Worm (Caenorhabditis elegans) whole organism, late embryonic: ENCODE data around the gene srh-98.

Experiments
- C38D4.7 ChIP-seq: fragments of 200-800 bp; sonication (Bioruptor generic); optimal IDR thresholded peaks from 2 replicates; lab custom pipeline; 2018; ENCODE audit warnings: mild to moderate bottlenecking, missing genetic modification characterization, moderate library complexity, missing compliant biosample characterization
- F13H6.1 ChIP-seq: sonication (generic microtip); optimal IDR thresholded peaks from 2 replicates; lab custom pipeline; 2016; ENCODE audit warnings: missing genetic modification characterization, missing compliant biosample characterization
- K09A11.1 ChIP-seq: sonication (generic microtip); optimal IDR thresholded peaks from 2 replicates; lab custom pipeline; 2017; ENCODE audit warnings: antibody characterized with exemption, mild to moderate bottlenecking, missing genetic modification characterization, missing compliant biosample characterization; ENCODE audit not compliant: insufficient read depth
- Y22D7AL.16 ChIP-seq: sonication (generic microtip); optimal IDR thresholded peaks from 2 replicates; lab custom pipeline; 2016; ENCODE audit warnings: missing genetic modification characterization, missing compliant biosample characterization
- ahr-1 ChIP-seq: sonication (generic microtip); optimal IDR thresholded peaks from 2 replicates; lab custom pipeline; 2016; ENCODE audit warnings: missing genetic modification characterization, missing compliant biosample characterization
- ceh-14 ChIP-seq: sonication (generic microtip); optimal IDR thresholded peaks from 2 replicates; lab custom pipeline; 2016; ENCODE audit warnings: missing genotype, missing genetic modification characterization, missing compliant biosample characterization
- ceh-19 ChIP-seq: fragments of 200-800 bp; sonication (Bioruptor generic); optimal IDR thresholded peaks from 2 replicates; lab custom pipeline; 2018; ENCODE audit warnings: mild to moderate bottlenecking, missing genetic modification characterization, missing compliant biosample characterization
- ceh-22 ChIP-seq: sonication (generic microtip); optimal IDR thresholded peaks from 2 replicates; lab custom pipeline; 2017; ENCODE audit warnings: missing biosample characterization, missing genetic modification characterization
- ceh-30 ChIP-seq: fragments of 150-350 bp; optimal IDR thresholded peaks from 2 replicates; lab custom pipeline; 2014; ENCODE audit warnings: missing biosample characterization, missing genetic modification characterization
- ceh-31 ChIP-seq: sonication (generic microtip); optimal IDR thresholded peaks from 2 replicates; lab custom pipeline; 2016; ENCODE audit warnings: missing genetic modification characterization, missing compliant biosample characterization
- ceh-45 ChIP-seq: fragments of 200-800 bp; sonication (Bioruptor generic); IDR thresholded peaks from 2 replicates; pipeline ENCODE4 v1.3.6; 2022; ENCODE audit warnings: missing genetic modification reagents, missing genetic modification characterization, missing compliant biosample characterization
- ceh-48 ChIP-seq: sonication (generic microtip); optimal IDR thresholded peaks from 2 replicates; lab custom pipeline; 2016; ENCODE audit warnings: missing genetic modification characterization, inconsistent platforms, missing compliant biosample characterization
- ceh-6 ChIP-seq: fragments of 200-800 bp; sonication (Bioruptor generic); optimal IDR thresholded peaks from 2 replicates; lab custom pipeline; 2018; ENCODE audit warnings: mild to moderate bottlenecking, missing genetic modification characterization, missing compliant biosample characterization
- ets-4 ChIP-seq: sonication (generic microtip); optimal IDR thresholded peaks from 2 replicates; lab custom pipeline; 2016; ENCODE audit warnings: missing genetic modification characterization, missing compliant biosample characterization
- eyg-1 ChIP-seq: sonication (generic microtip); optimal IDR thresholded peaks from 2 replicates; lab custom pipeline; 2016; ENCODE audit warnings: missing genotype, missing genetic modification characterization, missing compliant biosample characterization
- fax-1 ChIP-seq: sonication (generic microtip); optimal IDR thresholded peaks from 2 replicates; lab custom pipeline; 2016; ENCODE audit warnings: missing genotype, missing genetic modification characterization, missing compliant biosample characterization
- hlh-13 ChIP-seq: fragments of 200-800 bp; sonication (Bioruptor generic); optimal IDR thresholded peaks from 2 replicates; lab custom pipeline; 2018; ENCODE audit warnings: mild to moderate bottlenecking, missing genetic modification characterization, missing compliant biosample characterization
- hlh-15 ChIP-seq: sonication (generic microtip); optimal IDR thresholded peaks from 2 replicates; lab custom pipeline; 2016; ENCODE audit warnings: missing genetic modification characterization, missing compliant biosample characterization
- hlh-6 ChIP-seq: sonication (generic microtip); optimal IDR thresholded peaks from 2 replicates; lab custom pipeline; 2016; ENCODE audit warnings: missing genotype, missing genetic modification characterization, missing compliant biosample characterization
- hlh-8 ChIP-seq: sonication (generic microtip); optimal IDR thresholded peaks from 2 replicates; lab custom pipeline; 2016; ENCODE audit warnings: missing genotype, missing genetic modification characterization, missing compliant biosample characterization
- lim-6 ChIP-seq: sonication (generic microtip); optimal IDR thresholded peaks from 2 replicates; lab custom pipeline; 2016; ENCODE audit warnings: missing genetic modification characterization, missing compliant biosample characterization
- madf-2 ChIP-seq: sonication (generic microtip); optimal IDR thresholded peaks from 2 replicates; lab custom pipeline; 2017; ENCODE audit warnings: missing genetic modification characterization, missing compliant biosample characterization
- mec-3 ChIP-seq: sonication (generic microtip); optimal IDR thresholded peaks from 2 replicates; lab custom pipeline; 2016; ENCODE audit warnings: borderline replicate concordance, missing genetic modification characterization, missing compliant biosample characterization
- npax-4 ChIP-seq: sonication (generic microtip); optimal IDR thresholded peaks from 2 replicates; lab custom pipeline; 2016; ENCODE audit warnings: missing genetic modification characterization, missing compliant biosample characterization
- pag-3 ChIP-seq: sonication (generic microtip); optimal IDR thresholded peaks from 2 replicates; lab custom pipeline; 2016; ENCODE audit warnings: missing compliant biosample characterization, missing genetic modification characterization, borderline replicate concordance
- pat-9 ChIP-seq: fragments of 200-800 bp; sonication (Bioruptor generic); optimal IDR thresholded peaks from 2 replicates; lab custom pipeline; 2018; ENCODE audit warnings: mild to moderate bottlenecking, missing genetic modification characterization, moderate library complexity, missing compliant biosample characterization
- pax-1 ChIP-seq: fragments of 150-350 bp; optimal IDR thresholded peaks from 2 replicates; lab custom pipeline; 2014; ENCODE audit warnings: missing biosample characterization, missing genetic modification characterization
- pha-2 ChIP-seq: sonication (generic microtip); optimal IDR thresholded peaks from 2 replicates; lab custom pipeline; 2017; ENCODE audit warnings: mild to moderate bottlenecking, missing genetic modification characterization, missing compliant biosample characterization
- pqm-1 ChIP-seq: sonication (generic microtip); optimal IDR thresholded peaks from 2 replicates; lab custom pipeline; 2016; ENCODE audit warnings: missing genetic modification characterization, missing compliant biosample characterization
- pros-1 ChIP-seq: fragments of 150-350 bp; optimal IDR thresholded peaks from 2 replicates; lab custom pipeline; 2014; ENCODE audit warnings: missing biosample characterization, missing genetic modification reagents, missing genetic modification characterization
- rnt-1 ChIP-seq: sonication (generic microtip); optimal IDR thresholded peaks from 2 replicates; lab custom pipeline; 2016; ENCODE audit warnings: missing genetic modification characterization, missing compliant biosample characterization
- sdc-2 ChIP-seq: sonication (generic microtip); optimal IDR thresholded peaks from 2 replicates; lab custom pipeline; 2016; ENCODE audit warnings: missing genotype, missing genetic modification characterization, missing compliant biosample characterization
- sox-2 ChIP-seq: fragments of 200-800 bp; sonication (Bioruptor generic); IDR thresholded peaks from 2 replicates; pipeline ENCODE4 v1.3.6; 2022; ENCODE audit warnings: missing genetic modification reagents, missing genetic modification characterization, missing compliant biosample characterization
- sox-4 ChIP-seq: sonication (generic microtip); optimal IDR thresholded peaks from 2 replicates; lab custom pipeline; 2017; ENCODE audit warnings: mild to moderate bottlenecking, missing genetic modification characterization, inconsistent platforms, missing compliant biosample characterization
- syd-9 ChIP-seq: sonication (generic microtip); optimal IDR thresholded peaks from 2 replicates; lab custom pipeline; 2016; ENCODE audit warnings: mild to moderate bottlenecking, missing genetic modification characterization, moderate library complexity, missing compliant biosample characterization
- tbx-2 ChIP-seq: sonication (generic microtip); optimal IDR thresholded peaks from 2 replicates; lab custom pipeline; 2016; ENCODE audit warnings: missing genetic modification characterization, missing compliant biosample characterization
- unc-3 ChIP-seq, 2 experiments: fragments of 200-800 bp in 1 of 2; sonication (Bioruptor generic) in 1 of 2; sonication (generic microtip) in 1 of 2; conservative IDR thresholded peaks in 1 of 2; optimal IDR thresholded peaks in 1 of 2; 2 replicates each; pipeline versions ENCODE4 v1.3.6 to Lab custom; 2016 to 2022; ENCODE audit warnings: missing compliant biosample characterization in 2 of 2, missing genetic modification characterization in 2 of 2, missing genetic modification reagents in 1 of 2
- unc-55 ChIP-seq: sonication (generic microtip); optimal IDR thresholded peaks from 2 replicates; lab custom pipeline; 2017; ENCODE audit warnings: missing biosample characterization, missing genetic modification reagents, missing genetic modification characterization
- unc-86 ChIP-seq: sonication (generic microtip); optimal IDR thresholded peaks from 2 replicates; lab custom pipeline; 2016; ENCODE audit warnings: missing genetic modification characterization, missing compliant biosample characterization
- zip-5 ChIP-seq: sonication (generic microtip); optimal IDR thresholded peaks from 2 replicates; lab custom pipeline; 2016; ENCODE audit warnings: missing genetic modification characterization, missing compliant biosample characterization
- ztf-16 ChIP-seq: sonication (generic microtip); optimal IDR thresholded peaks from 2 replicates; lab custom pipeline; 2017; ENCODE audit warnings: missing genetic modification characterization, missing compliant biosample characterization

srh-98 gene

ce11 chrV:16229439-16229838, 6.1 kb downstream of the srh-98 start:
- no peak for TF ChIP-seq unc-86 (tag; lab: Kevin White, UChicago)
- TF ChIP-seq tbx-2 (tag; lab: Kevin White, UChicago): no peak
- no peak for TF ChIP-seq madf-2 (tag; lab: Kevin White, UChicago)
- no peak for TF ChIP-seq ceh-30 (tag; lab: Kevin White, UChicago)
- TF ChIP-seq sdc-2 (tag; lab: Kevin White, UChicago): no peak
- TF ChIP-seq pha-2 (tag; lab: Kevin White, UChicago): no peak
- no peak for TF ChIP-seq pqm-1 (tag; lab: Kevin White, UChicago)
- no peak for TF ChIP-seq eyg-1
- TF ChIP-seq K09A11.1 (tag; lab: Kevin White, UChicago): no peak

- TF ChIP-seq zip-5 (tag; lab: Kevin White, UChicago) (no peak), madf-2 (tag; lab: Kevin White, UChicago) (no peak), hlh-13 (GFP tag; lab: Kevin White, UChicago) (no peak), K09A11.1 (tag; lab: Kevin White, UChicago) (no peak), mec-3 (tag; lab: Kevin White, UChicago) (no peak), sox-2 (GFP tag; lab: Robert Waterston, UW) (no peak), ceh-31 (tag; lab: Kevin White, UChicago) (no peak), ceh-19 (GFP tag; lab: Kevin White, UChicago) (no peak), pax-1 (no peak), unc-55 (no peak), lim-6 (no peak), pha-2 (tag; lab: Kevin White, UChicago) (no peak), pros-1 (no peak), ceh-14 (tag; lab: Kevin White, UChicago) (no peak), fax-1 (tag; lab: Kevin White, UChicago) (no peak), syd-9 (no peak), rnt-1 (no peak), ceh-48 (tag; lab: Kevin White, UChicago) (no peak), hlh-15 (tag; lab: Kevin White, UChicago) (no peak)
Measured at ce11 chrV:16226581-16226980, 9.0 kb downstream of the srh-98 start, which contains the start of gene F11A5.13. Gene F11A5.13 (minus strand): TSS chrV:16226681.

ce11 chrV:16225524-16226116, 9.9 kb downstream of the srh-98 start:
- TF ChIP-seq K09A11.1 (tag; lab: Kevin White, UChicago) (no peak), npax-4 (no peak), ztf-16 (tag; lab: Kevin White, UChicago) (no peak), hlh-6 (tag; lab: Kevin White, UChicago) (no peak), ceh-14 (tag; lab: Kevin White, UChicago) (no peak), unc-3 (GFP tag; conservative IDR thresholded peaks at IDR 0.05; lab: Robert Waterston, UW) (no peak), unc-3 (tag; optimal IDR thresholded peaks at IDR 0.05; lab: Kevin White, UChicago) (no peak), hlh-8 (tag; lab: Kevin White, UChicago) (no peak), Y22D7AL.16 (tag; lab: Kevin White, UChicago) (no peak), sox-2 (GFP tag; lab: Robert Waterston, UW) (no peak), syd-9 (no peak), rnt-1 (no peak)
- TF ChIP-seq, all 69 proteins: peak for 0

ce11 chrV:16224027-16224426, 11.5 kb downstream of the srh-98 start, which contains the start of gene stdh-2:
Gene stdh-2 (plus strand): TSS chrV:16224327.
- no peak for TF ChIP-seq pqm-1 (tag; lab: Kevin White, UChicago)
- no peak for TF ChIP-seq sdc-2 (tag; lab: Kevin White, UChicago)
- no peak for TF ChIP-seq unc-3 (GFP tag; conservative IDR thresholded peaks at IDR 0.05; lab: Robert Waterston, UW)
- no peak for TF ChIP-seq unc-3 (tag; optimal IDR thresholded peaks at IDR 0.05; lab: Kevin White, UChicago)
- TF ChIP-seq hlh-13 (GFP tag; lab: Kevin White, UChicago): no peak
- no peak for TF ChIP-seq syd-9
- TF ChIP-seq npax-4: no peak
- TF ChIP-seq, all 69 proteins: peak for 0

- TF ChIP-seq unc-55 (no peak), F13H6.1 (tag; lab: Kevin White, UChicago) (no peak), ceh-22 (tag; lab: Kevin White, UChicago) (no peak), npax-4 (no peak), hlh-15 (tag; lab: Kevin White, UChicago) (no peak), ets-4 (tag; lab: Kevin White, UChicago) (no peak), hlh-13 (GFP tag; lab: Kevin White, UChicago) (no peak), tbx-2 (tag; lab: Kevin White, UChicago) (no peak), sox-2 (GFP tag; lab: Robert Waterston, UW) (no peak), pros-1 (no peak), C38D4.7 (GFP tag; lab: Kevin White, UChicago) (no peak), sox-4 (tag; lab: Kevin White, UChicago) (no peak), ceh-45 (GFP tag; lab: Robert Waterston, UW) (no peak), ceh-6 (GFP tag; lab: Kevin White, UChicago) (no peak), pat-9 (tag; lab: Kevin White, UChicago) (no peak), pag-3 (no peak), ahr-1 (tag; lab: Kevin White, UChicago) (no peak), fax-1 (tag; lab: Kevin White, UChicago) (no peak), hlh-8 (tag; lab: Kevin White, UChicago) (no peak)
Measured at ce11 chrV:16220020-16220419, 15.5 kb downstream of the srh-98 start.
